Fruit fly (Drosophila melanogaster) whole organism, embryonic: Measurements from ENCODE around the gene Dhc93AB.
A peak's percentile ranks its signal among the peaks of the same experiment; 100 is the strongest.

Experiments
- Abd-B ChIP-seq: fragments of 200-800 bp; sonication (Bioruptor generic); optimal IDR thresholded peaks from 2 replicates; lab custom pipeline; 2018; ENCODE audit warnings: missing biosample characterization, mild to moderate bottlenecking, missing genetic modification characterization, moderate library complexity
- Antp ChIP-seq: fragments of 200-800 bp; sonication (Bioruptor generic); optimal IDR thresholded peaks from 3 replicates; lab custom pipeline; 2016; ENCODE audit warnings: missing biosample characterization, missing genetic modification characterization
- Atf3 ChIP-seq: fragments of 200-800 bp; sonication (Bioruptor generic); optimal IDR thresholded peaks from 3 replicates; lab custom pipeline; 2016; ENCODE audit warnings: missing biosample characterization, missing genetic modification characterization
- CG10543 ChIP-seq: fragments of 200-800 bp; sonication (Bioruptor generic); optimal IDR thresholded peaks from 3 replicates; lab custom pipeline; 2017; ENCODE audit warnings: missing biosample characterization, mild to moderate bottlenecking, missing genetic modification characterization, moderate library complexity
- CG11093 ChIP-seq: fragments of 200-800 bp; sonication (Bioruptor generic); IDR thresholded peaks from 3 replicates; pipeline ENCODE4 v1.3.6; 2022; ENCODE audit warnings: missing biosample characterization, missing genetic modification characterization
- CG12155 ChIP-seq: fragments of 200-800 bp; sonication (Bioruptor generic); optimal IDR thresholded peaks from 3 replicates; lab custom pipeline; 2016; ENCODE audit warnings: missing biosample characterization, missing genetic modification characterization
- CG16813 ChIP-seq: fragments of 200-800 bp; sonication (Bioruptor generic); IDR thresholded peaks from 3 replicates; pipeline ENCODE4 v1.3.6; 2022; ENCODE audit warnings: missing biosample characterization, missing genetic modification characterization; ENCODE audit not compliant: partially characterized antibody
- CG17186 ChIP-seq: fragments of 200-800 bp; sonication (Bioruptor generic); optimal IDR thresholded peaks from 3 replicates; lab custom pipeline; 2017; ENCODE audit warnings: missing biosample characterization, missing genetic modification reagents, missing genetic modification characterization
- CG17385 ChIP-seq: fragments of 200-800 bp; sonication (Bioruptor generic); optimal IDR thresholded peaks from 3 replicates; lab custom pipeline; 2018; ENCODE audit warnings: missing biosample characterization, mild to moderate bottlenecking, missing genetic modification characterization
- CG2712 ChIP-seq: fragments of 200-800 bp; optimal IDR thresholded peaks from 3 replicates; lab custom pipeline; 2019; ENCODE audit warnings: missing biosample characterization, mild to moderate bottlenecking, missing genetic modification characterization, moderate library complexity
- CG3163 ChIP-seq: fragments of 200-800 bp; sonication (Bioruptor generic); optimal IDR thresholded peaks from 3 replicates; lab custom pipeline; 2016; ENCODE audit warnings: missing biosample characterization, missing genetic modification characterization
- CG3726 ChIP-seq: fragments of 200-800 bp; sonication (Bioruptor generic); IDR thresholded peaks from 3 replicates; pipeline ENCODE4, ENCODE4 v1.3.6; 2022; ENCODE audit warnings: missing biosample characterization, missing genetic modification characterization
- CG3995 ChIP-seq: fragments of 200-800 bp; sonication (Bioruptor generic); optimal IDR thresholded peaks from 3 replicates; lab custom pipeline; 2016; ENCODE audit warnings: missing biosample characterization, missing genetic modification characterization
- CG42726 ChIP-seq: fragments of 200-800 bp; sonication (Bioruptor generic); IDR thresholded peaks from 2 replicates; pipeline ENCODE4 v1.3.6; 2022; ENCODE audit warnings: missing biosample characterization, missing genetic modification characterization; ENCODE audit not compliant: partially characterized antibody
- CG4424 ChIP-seq: fragments of 200-800 bp; sonication (Bioruptor generic); optimal IDR thresholded peaks from 3 replicates; lab custom pipeline; 2016; ENCODE audit warnings: missing biosample characterization, missing genetic modification characterization
- CG4707 ChIP-seq: fragments of 200-800 bp; sonication (Bioruptor generic); optimal IDR thresholded peaks from 2 replicates; lab custom pipeline; 2018; ENCODE audit warnings: missing biosample characterization, mild to moderate bottlenecking, missing genetic modification characterization, moderate library complexity
- CG4730 ChIP-seq: fragments of 200-800 bp; sonication (Bioruptor generic); IDR thresholded peaks from 2 replicates; pipeline ENCODE4 v1.3.6; 2022; ENCODE audit warnings: missing biosample characterization, missing genetic modification characterization
- CG8290 ChIP-seq, 3 experiments: fragments of 200-800 bp; sonication (Bioruptor generic); optimal IDR thresholded peaks; 2 replicates each; lab custom pipeline; 2016 to 2019; ENCODE audit warnings: missing biosample characterization in 3 of 3, missing genetic modification characterization in 3 of 3, mild to moderate bottlenecking in 2 of 3, moderate library complexity in 1 of 3
- CG8765 ChIP-seq: fragments of 200-800 bp; sonication (Bioruptor generic); IDR thresholded peaks from 2 replicates; pipeline ENCODE4 v1.3.6; 2022; ENCODE audit warnings: missing biosample characterization, missing genetic modification characterization
- Camta ChIP-seq: fragments of 200-800 bp; sonication (Bioruptor generic); optimal IDR thresholded peaks from 2 replicates; lab custom pipeline; 2016; ENCODE audit warnings: missing biosample characterization, missing genetic modification characterization
- CkIIα-i1 ChIP-seq: fragments of 200-800 bp; sonication (Bioruptor generic); IDR thresholded peaks from 2 replicates; pipeline ENCODE4 v1.3.6; 2022; ENCODE audit warnings: missing biosample characterization, missing genetic modification characterization
- Dbx ChIP-seq: fragments of 200-800 bp; sonication (Bioruptor generic); IDR thresholded peaks from 3 replicates; pipeline ENCODE4 v1.3.6; 2022; ENCODE audit warnings: missing biosample characterization, missing genetic modification characterization
- Dip2 ChIP-seq: fragments of 200-800 bp; sonication (Bioruptor generic); IDR thresholded peaks from 2 replicates; pipeline ENCODE4 v1.3.6; 2022; ENCODE audit warnings: missing biosample characterization, missing genetic modification characterization
- Elba2 ChIP-seq: fragments of 200-800 bp; sonication (Bioruptor generic); optimal IDR thresholded peaks from 3 replicates; lab custom pipeline; 2016; ENCODE audit warnings: missing biosample characterization, missing genetic modification characterization
- Ets97D ChIP-seq: fragments of 200-800 bp; sonication (Bioruptor generic); optimal IDR thresholded peaks from 3 replicates; lab custom pipeline; 2016; ENCODE audit warnings: missing biosample characterization, missing genetic modification characterization
- Fer2 ChIP-seq: fragments of 200-800 bp; sonication (Bioruptor generic); optimal IDR thresholded peaks from 2 replicates; lab custom pipeline; 2018; ENCODE audit warnings: missing biosample characterization, mild to moderate bottlenecking, missing genetic modification characterization, moderate library complexity
- HmgD ChIP-seq: fragments of 200-800 bp; sonication (Bioruptor generic); optimal IDR thresholded peaks from 3 replicates; lab custom pipeline; 2016; ENCODE audit warnings: missing biosample characterization, missing genetic modification characterization
- Hmx ChIP-seq: fragments of 200-800 bp; sonication (Bioruptor generic); optimal IDR thresholded peaks from 2 replicates; lab custom pipeline; 2016; ENCODE audit warnings: missing biosample characterization, missing genetic modification characterization
- Med ChIP-seq: fragments of 200-800 bp; sonication (Bioruptor generic); peaks from one replicate; lab custom pipeline; 2016; ENCODE audit warnings: missing biosample characterization, missing genetic modification characterization, mild to moderate bottlenecking, inconsistent platforms, moderate library complexity
- Myb ChIP-seq: fragments of 200-800 bp; sonication (Bioruptor generic); optimal IDR thresholded peaks from 2 replicates; lab custom pipeline; 2016; ENCODE audit warnings: missing biosample characterization, missing genetic modification characterization
- Nf-YC ChIP-seq: fragments of 200-800 bp; optimal IDR thresholded peaks from 3 replicates; lab custom pipeline; 2019; ENCODE audit warnings: missing biosample characterization, mild to moderate bottlenecking, missing genetic modification characterization, moderate library complexity
- Oaz ChIP-seq: fragments of 200-800 bp; sonication (Bioruptor generic); IDR thresholded peaks from 2 replicates; pipeline ENCODE4 v1.3.6; 2022; ENCODE audit warnings: missing biosample characterization, missing genetic modification characterization
- Ptx1 ChIP-seq: fragments of 200-800 bp; sonication (Bioruptor generic); IDR thresholded peaks from 2 replicates; pipeline ENCODE4 v1.3.6; 2022; ENCODE audit warnings: missing biosample characterization, missing genetic modification characterization
- Side ChIP-seq: fragments of 200-800 bp; sonication (Bioruptor generic); optimal IDR thresholded peaks from 2 replicates; lab custom pipeline; 2016; ENCODE audit warnings: missing biosample characterization, missing genetic modification characterization
- Sox100B ChIP-seq: fragments of 200-800 bp; sonication (Bioruptor generic); optimal IDR thresholded peaks from 3 replicates; lab custom pipeline; 2018; ENCODE audit warnings: missing biosample characterization, mild to moderate bottlenecking, missing genetic modification characterization
- bigmax ChIP-seq: fragments of 200-800 bp; sonication (Bioruptor generic); optimal IDR thresholded peaks from 2 replicates; lab custom pipeline; 2018; ENCODE audit warnings: missing biosample characterization, mild to moderate bottlenecking, missing genetic modification characterization
- bowl ChIP-seq: fragments of 200-800 bp; sonication (Bioruptor generic); IDR thresholded peaks from 2 replicates; pipeline ENCODE4 v1.3.6; 2022; ENCODE audit warnings: missing biosample characterization, missing genetic modification characterization
- da ChIP-seq: fragments of 200-800 bp; sonication (Bioruptor generic); optimal IDR thresholded peaks from 2 replicates; lab custom pipeline; 2016; ENCODE audit warnings: missing biosample characterization, missing genetic modification characterization
- dpn ChIP-seq, 2 experiments: fragments of 200-800 bp; sonication (Bioruptor generic); optimal IDR thresholded peaks; 3 replicates each; lab custom pipeline; 2016; ENCODE audit warnings: missing biosample characterization in 2 of 2, missing genetic modification characterization in 2 of 2
- esg ChIP-seq: fragments of 200-800 bp; sonication (Bioruptor generic); conservative IDR thresholded peaks from 2 replicates; pipeline ENCODE4 v1.3.6; 2022; ENCODE audit warnings: missing biosample characterization, missing genetic modification characterization
- gem ChIP-seq: fragments of 200-800 bp; sonication (Bioruptor generic); optimal IDR thresholded peaks from 2 replicates; lab custom pipeline; 2019; ENCODE audit warnings: missing biosample characterization, mild to moderate bottlenecking, missing genetic modification characterization, moderate library complexity
- gfzf ChIP-seq: fragments of 200-800 bp; sonication (Bioruptor generic); optimal IDR thresholded peaks from 2 replicates; lab custom pipeline; 2016; ENCODE audit warnings: missing biosample characterization, mild to moderate bottlenecking, missing genetic modification characterization, moderate library complexity
- gsb-n ChIP-seq: fragments of 200-800 bp; sonication (Bioruptor generic); optimal IDR thresholded peaks from 3 replicates; lab custom pipeline; 2018; ENCODE audit warnings: missing biosample characterization, mild to moderate bottlenecking, missing genetic modification characterization
- hb ChIP-seq: fragments of 200-800 bp; sonication (Bioruptor generic); IDR thresholded peaks from 3 replicates; pipeline ENCODE4 v1.3.6; 2022; ENCODE audit warnings: missing biosample characterization, missing genetic modification characterization; ENCODE audit not compliant: partially characterized antibody
- kah ChIP-seq: fragments of 200-800 bp; sonication (Bioruptor generic); optimal IDR thresholded peaks from 2 replicates; lab custom pipeline; 2018; ENCODE audit warnings: missing biosample characterization, mild to moderate bottlenecking, missing genetic modification characterization
- mld ChIP-seq: fragments of 200-800 bp; sonication (Bioruptor generic); IDR thresholded peaks from 3 replicates; pipeline ENCODE4 v1.3.6; 2022; ENCODE audit warnings: missing biosample characterization, missing genetic modification characterization; ENCODE audit not compliant: partially characterized antibody
- nau ChIP-seq: fragments of 200-800 bp; sonication (Bioruptor generic); optimal IDR thresholded peaks from 3 replicates; lab custom pipeline; 2017; ENCODE audit warnings: missing biosample characterization, mild to moderate bottlenecking, missing genetic modification characterization, missing genetic modification reagents
- pros ChIP-seq: fragments of 200-800 bp; sonication (Bioruptor generic); optimal IDR thresholded peaks from 3 replicates; lab custom pipeline; 2019; ENCODE audit warnings: missing biosample characterization, mild to moderate bottlenecking, missing genetic modification characterization, moderate library complexity
- schlank ChIP-seq: fragments of 200-800 bp; sonication (Bioruptor generic); optimal IDR thresholded peaks from 2 replicates; lab custom pipeline; 2018; ENCODE audit warnings: missing biosample characterization, mild to moderate bottlenecking, missing genetic modification characterization
- tio ChIP-seq: fragments of 200-800 bp; sonication (Bioruptor generic); optimal IDR thresholded peaks from 2 replicates; lab custom pipeline; 2017; ENCODE audit warnings: missing biosample characterization, missing genetic modification characterization, inconsistent platforms

Gene Dhc93AB

DNA sequence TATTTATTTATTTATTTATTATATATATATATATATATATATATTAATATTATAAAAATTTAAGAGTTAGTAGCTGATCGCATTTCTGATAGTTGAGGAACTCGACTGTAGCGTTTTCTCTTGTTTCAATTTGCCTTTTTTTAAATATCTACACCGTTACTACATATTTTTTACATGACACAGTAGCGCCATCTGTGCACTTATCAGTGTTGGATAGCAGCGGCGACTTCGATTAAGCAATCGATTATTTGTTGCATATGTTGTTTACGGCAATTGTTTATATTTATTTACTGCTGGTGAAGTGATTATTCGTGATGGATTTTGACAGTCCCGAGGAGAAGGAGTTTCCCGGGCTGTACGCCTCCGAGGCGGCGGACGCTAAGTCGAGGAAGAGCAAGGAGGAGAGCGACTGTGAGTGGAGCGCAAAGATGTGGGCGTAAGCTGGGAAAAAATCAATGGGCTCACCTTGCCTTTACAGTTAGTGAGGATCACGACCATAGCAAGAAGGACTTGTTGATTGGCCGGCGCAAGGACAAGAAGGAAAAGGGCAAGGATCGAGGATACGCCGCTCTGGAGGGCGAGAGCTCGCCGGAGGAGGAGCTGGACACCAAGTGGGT lies 24.7 kb downstream of the Dhc93AB start, which contains the start of gene Rlip (continued):
- TF ChIP-seq CG42726 (peak; percentile 71), Elba2 (no peak), CG4707 (no peak), CG2712 (tag; lab: Kevin White, UChicago) (peak; percentile 46), gsb-n (tag; lab: Kevin White, UChicago) (no peak), CkIIα-i1 (GFP tag; lab: Robert Waterston, UW) (no peak), pros (GFP tag; lab: Kevin White, UChicago) (no peak), Camta (GFP tag; lab: Kevin White, UChicago) (peak; percentile 50), Dbx (GFP tag; lab: Robert Waterston, UW) (peak; percentile 57; the same call in 2 of the 3 replicates), HmgD (GFP tag; lab: Kevin White, UChicago) (peak; percentile 38), Med (GFP tag; lab: Kevin White, UChicago) (peak; percentile 95), CG12155 (peak; percentile 25), gfzf (GFP tag; lab: Kevin White, UChicago) (peak; percentile 24), CG11093 (GFP tag; lab: Robert Waterston, UW) (no peak), Myb (GFP tag; lab: Kevin White, UChicago) (peak; percentile 96), CG8290 (GFP tag; optimal IDR thresholded peaks at IDR 0.05; lab: Kevin White, UChicago) (peak; percentile 58), CG8290 (tag; optimal IDR thresholded peaks at IDR 0.05; lab: Kevin White, UChicago) (peak in 1 of 2 experiments; percentile 65), schlank (tag; lab: Kevin White, UChicago) (no peak), gem (tag; lab: Kevin White, UChicago) (peak; percentile 34), CG17385 (GFP tag; lab: Kevin White, UChicago) (no peak), CG4424 (peak; percentile 47), nau (GFP tag; lab: Kevin White, UChicago) (no peak), tio (GFP tag; lab: Kevin White, UChicago) (no peak), Ptx1 (GFP tag; lab: Robert Waterston, UW) (peak; percentile 34; the same call in 1 of the 2 replicates), Abd-B (GFP tag; lab: Kevin White, UChicago) (peak; percentile 48), Fer2 (tag; lab: Kevin White, UChicago) (no peak), mld (GFP tag; lab: Robert Waterston, UW) (peak; percentile 63; the same call in 1 of the 3 replicates), Antp (GFP tag; lab: Kevin White, UChicago) (peak; percentile 60), CG3726 (GFP tag; lab: Robert Waterston, UW) (no peak), CG4730 (GFP tag; lab: Robert Waterston, UW) (no peak), Sox100B (GFP tag; lab: Kevin White, UChicago) (no peak), Side (GFP tag; lab: Kevin White, UChicago) (peak; percentile 65), CG8765 (GFP tag; lab: Robert Waterston, UW) (no peak), bigmax (no peak), CG10543 (GFP tag; lab: Kevin White, UChicago) (peak; percentile 22), CG3995 (GFP tag; lab: Kevin White, UChicago) (peak; percentile 22), Hmx (GFP tag; lab: Kevin White, UChicago) (no peak), CG3163 (peak; percentile 14), Atf3 (GFP tag; lab: Kevin White, UChicago) (peak; percentile 21), da (GFP tag; lab: Kevin White, UChicago) (no peak), Ets97D (GFP tag; lab: Kevin White, UChicago) (peak; percentile 71), dpn (GFP tag; optimal IDR thresholded peaks at IDR 0.05; lab: Kevin White, UChicago) (peak; percentile 48 to 80), kah (GFP tag; lab: Kevin White, UChicago) (no peak), Dip2 (GFP tag; lab: Robert Waterston, UW) (no peak), CG16813 (GFP tag; lab: Robert Waterston, UW) (peak; percentile 62), Nf-YC (tag; lab: Kevin White, UChicago) (peak; percentile 19), CG17186 (peak; percentile 59), esg (GFP tag; lab: Robert Waterston, UW) (peak; percentile 41; the same call in 1 of the 2 replicates), Oaz (peak; percentile 19; the same call in 1 of the 2 replicates), bowl (GFP tag; lab: Robert Waterston, UW) (no peak), hb (no peak)
